Worm (Caenorhabditis elegans) whole organism, mixed stage, embryonic: Measurements from ENCODE around the gene K08D9.9.

ENCODE experiments used
- M03D4.4 ChIP-seq: sonication (generic microtip); optimal IDR thresholded peaks from 2 replicates; lab custom pipeline; 2017; ENCODE audit warnings: mild to moderate bottlenecking, missing genetic modification characterization, missing compliant biosample characterization
- bed-3 ChIP-seq: fragments of 200-800 bp; sonication (Bioruptor generic); optimal IDR thresholded peaks from 3 replicates; lab custom pipeline; 2018; ENCODE audit warnings: mild to moderate bottlenecking, missing genetic modification characterization, moderate library complexity, missing compliant biosample characterization
- blmp-1 ChIP-seq: fragments of 150-350 bp; optimal IDR thresholded peaks from 2 replicates; lab custom pipeline; 2014; ENCODE audit warnings: missing biosample characterization, missing genetic modification characterization
- ceh-39 ChIP-seq: fragments of 150-350 bp; optimal IDR thresholded peaks from 2 replicates; lab custom pipeline; 2014; ENCODE audit warnings: missing biosample characterization, missing genetic modification characterization
- ceh-43 ChIP-seq: fragments of 200-800 bp; sonication (Bioruptor generic); optimal IDR thresholded peaks from 2 replicates; lab custom pipeline; 2018; ENCODE audit warnings: mild to moderate bottlenecking, missing genetic modification characterization, moderate library complexity, missing compliant biosample characterization
- ceh-83 ChIP-seq: fragments of 200-800 bp; sonication (Bioruptor generic); optimal IDR thresholded peaks from 2 replicates; lab custom pipeline; 2018; ENCODE audit warnings: mild to moderate bottlenecking, missing genetic modification characterization, missing compliant biosample characterization
- ces-1 ChIP-seq: fragments of 150-350 bp; optimal IDR thresholded peaks from 2 replicates; lab custom pipeline; 2014; ENCODE audit warnings: missing biosample characterization, missing genetic modification reagents, missing genetic modification characterization
- drap-1 ChIP-seq: fragments of 200-800 bp; sonication (Bioruptor generic); optimal IDR thresholded peaks from 3 replicates; lab custom pipeline; 2018; ENCODE audit warnings: mild to moderate bottlenecking, missing genetic modification characterization, missing compliant biosample characterization
- elt-1 ChIP-seq: sonication (generic microtip); optimal IDR thresholded peaks from 2 replicates; lab custom pipeline; 2017; ENCODE audit warnings: missing genetic modification characterization, mild to moderate bottlenecking, missing compliant biosample characterization, antibody characterized with exemption, moderate library complexity, borderline replicate concordance; ENCODE audit not compliant: insufficient read depth
- elt-3 ChIP-seq: fragments of 150-350 bp; optimal IDR thresholded peaks from 2 replicates; lab custom pipeline; 2014; ENCODE audit warnings: missing biosample characterization, missing genetic modification characterization
- flh-1 ChIP-seq: fragments of 200-800 bp; sonication (Bioruptor generic); optimal IDR thresholded peaks from 2 replicates; lab custom pipeline; 2018; ENCODE audit warnings: mild to moderate bottlenecking, missing genetic modification characterization, moderate library complexity, missing compliant biosample characterization
- ham-2 ChIP-seq: fragments of 200-800 bp; sonication (Bioruptor generic); optimal IDR thresholded peaks from 2 replicates; lab custom pipeline; 2018; ENCODE audit warnings: mild to moderate bottlenecking, missing genetic modification characterization, missing compliant biosample characterization
- hlh-1 ChIP-seq: fragments of 150-350 bp; optimal IDR thresholded peaks from 2 replicates; lab custom pipeline; 2014; ENCODE audit warnings: missing biosample characterization, missing genetic modification reagents, missing genetic modification characterization
- lin-13 ChIP-seq: fragments of 150-350 bp; optimal IDR thresholded peaks from 2 replicates; lab custom pipeline; 2014; ENCODE audit warnings: missing biosample characterization, missing genetic modification characterization
- lin-32 ChIP-seq: fragments of 200-800 bp; sonication (Bioruptor generic); optimal IDR thresholded peaks from 2 replicates; lab custom pipeline; 2018; ENCODE audit warnings: mild to moderate bottlenecking, missing genetic modification characterization, missing compliant biosample characterization
- lsy-2 ChIP-seq: fragments of 150-350 bp; optimal IDR thresholded peaks from 2 replicates; lab custom pipeline; 2014; ENCODE audit warnings: missing biosample characterization, missing genetic modification characterization
- mep-1 ChIP-seq: fragments of 150-350 bp; optimal IDR thresholded peaks from 2 replicates; lab custom pipeline; 2017; ENCODE audit warnings: missing biosample characterization, missing genetic modification reagents, missing genetic modification characterization, inconsistent platforms
- mls-2 ChIP-seq: sonication (generic microtip); optimal IDR thresholded peaks from 2 replicates; lab custom pipeline; 2016; ENCODE audit warnings: mild to moderate bottlenecking, missing genetic modification characterization, moderate library complexity, missing compliant biosample characterization
- nhr-237 ChIP-seq: fragments of 150-350 bp; optimal IDR thresholded peaks from 2 replicates; lab custom pipeline; 2014; ENCODE audit warnings: missing biosample characterization, missing genetic modification characterization
- nhr-28 ChIP-seq: fragments of 150-350 bp; optimal IDR thresholded peaks from 2 replicates; lab custom pipeline; 2014; ENCODE audit warnings: missing biosample characterization, missing genetic modification characterization
- nhr-76 ChIP-seq: sonication (generic microtip); optimal IDR thresholded peaks from 2 replicates; lab custom pipeline; 2017; ENCODE audit warnings: missing biosample characterization, missing genetic modification characterization
- sem-2 ChIP-seq: fragments of 200-800 bp; sonication (Bioruptor generic); optimal IDR thresholded peaks from 2 replicates; lab custom pipeline; 2018; ENCODE audit warnings: mild to moderate bottlenecking, missing genetic modification characterization, missing compliant biosample characterization
- snpc-4 ChIP-seq: fragments of 150-350 bp; optimal IDR thresholded peaks from 2 replicates; lab custom pipeline; 2014; ENCODE audit warnings: missing biosample characterization, missing genetic modification characterization
- sptf-1 ChIP-seq: sonication (generic microtip); optimal IDR thresholded peaks from 2 replicates; lab custom pipeline; 2017; ENCODE audit warnings: mild to moderate bottlenecking, missing genetic modification characterization, moderate library complexity, missing compliant biosample characterization
- tbx-8 ChIP-seq: fragments of 200-800 bp; sonication (Bioruptor generic); optimal IDR thresholded peaks from 2 replicates; lab custom pipeline; 2018; ENCODE audit warnings: mild to moderate bottlenecking, missing genetic modification characterization, moderate library complexity, missing compliant biosample characterization
- unc-39 ChIP-seq: fragments of 150-350 bp; optimal IDR thresholded peaks from 2 replicates; lab custom pipeline; 2014; ENCODE audit warnings: missing biosample characterization, missing genetic modification characterization
- unc-62 ChIP-seq: fragments of 150-350 bp; optimal IDR thresholded peaks from 2 replicates; lab custom pipeline; 2014; ENCODE audit warnings: missing biosample characterization, missing genetic modification reagents, missing genetic modification characterization
- zip-8 ChIP-seq: fragments of 150-350 bp; optimal IDR thresholded peaks from 2 replicates; lab custom pipeline; 2014; ENCODE audit warnings: missing biosample characterization, missing genetic modification characterization
- ztf-11 ChIP-seq: fragments of 150-350 bp; optimal IDR thresholded peaks from 2 replicates; lab custom pipeline; 2014; ENCODE audit warnings: missing biosample characterization, missing genetic modification characterization

Gene K08D9.9

DNA sequence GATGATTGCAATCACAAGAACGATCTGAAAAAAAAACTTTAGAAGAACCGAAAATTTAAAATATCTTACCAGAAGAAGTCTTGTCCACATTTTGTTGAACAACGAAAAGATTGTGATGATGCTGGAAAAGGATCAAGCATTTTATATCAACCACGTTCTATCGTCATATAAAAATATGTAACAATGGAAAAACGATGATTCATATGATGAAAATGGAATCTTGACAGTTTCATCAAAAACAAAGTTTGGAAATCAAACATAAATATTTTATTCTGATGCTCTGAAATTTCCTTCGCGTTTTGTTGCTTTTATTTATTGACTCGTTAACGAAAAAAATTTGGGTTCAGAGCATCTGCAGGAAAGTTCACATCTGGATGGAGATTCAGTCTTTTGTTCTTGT lies at the start of gene K08D9.9, which contains the start of gene str-16:
Gene K08D9.9, minus strand, starts transcription at position 101 of the 400 bp plus-strand sequence.
Gene str-16, plus strand, starts transcription at position 266 of the 400 bp plus-strand sequence.
- TF ChIP-seq unc-62 (no peak), sptf-1 (tag; lab: Kevin White, UChicago) (no peak), ceh-43 (GFP tag; lab: Kevin White, UChicago) (no peak), nhr-237 (tag; lab: Kevin White, UChicago) (no peak), elt-3 (tag; lab: Kevin White, UChicago) (no peak), ztf-11 (no peak), elt-1 (no peak), hlh-1 (no peak), ces-1 (GFP tag; lab: Kevin White, UChicago) (no peak), nhr-28 (tag; lab: Kevin White, UChicago) (no peak), unc-39 (tag; lab: Kevin White, UChicago) (no peak), snpc-4 (no peak), lin-13 (tag; lab: Kevin White, UChicago) (no peak), ceh-83 (GFP tag; lab: Kevin White, UChicago) (no peak)

DNA sequence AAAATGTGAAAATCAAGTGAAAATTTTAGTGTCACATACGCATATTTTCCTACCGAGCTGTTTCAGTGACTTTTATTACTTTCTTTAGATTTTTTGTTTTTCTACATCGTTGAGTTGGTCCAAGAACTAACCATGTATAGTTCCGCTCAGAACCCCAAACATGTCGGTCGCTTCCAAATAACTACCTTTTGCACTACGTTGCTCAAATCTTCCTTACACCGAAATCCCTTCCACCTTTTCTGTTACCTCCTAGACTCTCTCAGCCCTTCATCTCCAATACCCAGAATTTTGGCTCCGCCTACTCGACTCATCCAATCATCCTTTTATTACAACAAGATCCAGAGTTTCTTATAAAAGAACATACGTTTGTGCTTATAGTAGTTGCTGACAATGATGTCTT lies 48.1 kb upstream of the K08D9.9 start, which contains the start of gene F35F10.5:
Gene F35F10.5, plus strand, starts transcription at position 301 of the 400 bp plus-strand sequence.
- TF ChIP-seq sptf-1 (tag; lab: Kevin White, UChicago) (no peak), elt-3 (tag; lab: Kevin White, UChicago) (no peak), bed-3 (GFP tag; lab: Kevin White, UChicago) (no peak)

DNA sequence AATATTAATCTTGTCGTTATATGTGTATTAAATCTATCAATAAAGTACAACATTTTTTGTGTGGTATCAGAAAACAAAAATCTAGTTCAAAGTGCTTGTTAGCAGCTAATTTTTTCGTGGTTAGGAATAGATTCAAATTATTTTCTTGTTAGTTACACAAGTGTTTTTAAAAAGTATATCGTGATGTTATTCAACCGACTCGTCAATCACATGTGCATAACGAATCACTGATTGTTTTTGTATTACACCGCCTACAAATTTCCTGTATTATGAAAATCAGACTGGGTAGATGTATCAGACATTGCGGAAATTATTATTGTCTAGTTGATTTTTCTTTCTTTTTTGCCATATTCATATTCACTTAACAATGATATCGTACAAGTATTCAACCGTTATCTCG lies 46.4 kb upstream of the K08D9.9 start, which contains the start of gene str-64:
Gene str-64, plus strand, starts transcription at position 301 of the 400 bp plus-strand sequence.
- no peak for TF ChIP-seq snpc-4
- TF ChIP-seq zip-8 (tag; lab: Kevin White, UChicago), result no peak
- no peak for TF ChIP-seq sem-2 (GFP tag; lab: Kevin White, UChicago)
- TF ChIP-seq blmp-1, result no peak
- no peak for TF ChIP-seq lin-13 (tag; lab: Kevin White, UChicago)
- no peak for TF ChIP-seq tbx-8 (GFP tag; lab: Kevin White, UChicago)
- no peak for TF ChIP-seq ztf-11
- no peak for TF ChIP-seq unc-62
- no peak for TF ChIP-seq ceh-43 (GFP tag; lab: Kevin White, UChicago)
- TF ChIP-seq ces-1 (GFP tag; lab: Kevin White, UChicago), result no peak
- no peak for TF ChIP-seq mls-2 (tag; lab: Kevin White, UChicago)
- TF ChIP-seq M03D4.4, result no peak
- no peak for TF ChIP-seq ceh-39
- TF ChIP-seq unc-39 (tag; lab: Kevin White, UChicago), result no peak
- TF ChIP-seq sptf-1 (tag; lab: Kevin White, UChicago), result no peak
- no peak for TF ChIP-seq bed-3 (GFP tag; lab: Kevin White, UChicago)

DNA sequence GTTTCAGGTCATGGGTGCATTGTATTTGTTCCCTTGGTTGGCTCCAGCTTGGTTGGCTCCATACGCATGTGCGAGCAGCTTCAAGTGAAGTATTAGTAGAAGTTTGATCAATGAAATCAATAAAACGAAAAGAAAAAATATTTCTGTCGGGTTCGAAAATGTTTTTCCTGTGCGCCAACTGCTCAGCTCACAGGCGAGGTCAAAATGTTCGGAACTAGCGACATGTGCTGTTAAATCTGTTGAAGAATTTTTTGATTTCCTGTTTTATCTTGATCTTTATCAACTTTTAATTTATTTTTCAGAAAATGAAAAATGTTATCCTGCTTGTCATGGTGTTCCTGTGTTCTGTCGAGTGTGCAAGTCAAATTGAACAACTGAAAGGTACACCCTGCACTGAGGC lies 45.0 kb upstream of the K08D9.9 start, which contains the start of gene T28A11.25:
Gene T28A11.25, plus strand, starts transcription at position 301 of the 400 bp plus-strand sequence.
- no peak for TF ChIP-seq nhr-237 (tag; lab: Kevin White, UChicago)
- no peak for TF ChIP-seq flh-1 (GFP tag; lab: Kevin White, UChicago)
- no peak for TF ChIP-seq unc-39 (tag; lab: Kevin White, UChicago)

DNA sequence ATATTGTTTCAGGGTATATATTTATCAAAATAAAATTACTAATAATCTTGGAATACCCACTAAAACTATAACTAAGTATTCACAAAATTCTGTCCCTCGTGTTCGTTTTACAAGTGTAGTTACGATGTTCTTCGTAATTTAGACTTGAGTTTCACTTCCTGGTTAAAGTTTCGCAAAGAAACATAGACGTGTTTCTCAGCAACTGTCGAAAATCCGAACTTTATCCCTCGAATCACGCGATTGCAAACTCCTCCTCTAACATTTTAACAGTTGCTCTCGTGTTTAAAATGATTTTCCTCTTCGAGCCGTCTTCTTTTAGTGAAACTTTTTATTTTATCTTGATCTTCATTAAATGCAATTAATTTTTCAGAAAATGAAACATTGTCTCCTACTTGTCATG lies 43.5 kb upstream of the K08D9.9 start, which contains the start of gene T28A11.2:
Gene T28A11.2, plus strand, starts transcription at position 371 of the 400 bp plus-strand sequence.
- TF ChIP-seq ces-1 (GFP tag; lab: Kevin White, UChicago) (no peak), sptf-1 (tag; lab: Kevin White, UChicago) (no peak), M03D4.4 (no peak), blmp-1 (no peak), ceh-83 (GFP tag; lab: Kevin White, UChicago) (no peak), lin-13 (tag; lab: Kevin White, UChicago) (no peak), mls-2 (tag; lab: Kevin White, UChicago) (no peak), drap-1 (GFP tag; lab: Kevin White, UChicago) (no peak), hlh-1 (no peak), flh-1 (GFP tag; lab: Kevin White, UChicago) (no peak), elt-1 (no peak), ceh-39 (no peak), unc-39 (tag; lab: Kevin White, UChicago) (no peak), ztf-11 (no peak), sem-2 (GFP tag; lab: Kevin White, UChicago) (no peak), ceh-43 (GFP tag; lab: Kevin White, UChicago) (no peak), ham-2 (GFP tag; lab: Kevin White, UChicago) (no peak), nhr-76 (tag; lab: Kevin White, UChicago) (no peak)

DNA sequence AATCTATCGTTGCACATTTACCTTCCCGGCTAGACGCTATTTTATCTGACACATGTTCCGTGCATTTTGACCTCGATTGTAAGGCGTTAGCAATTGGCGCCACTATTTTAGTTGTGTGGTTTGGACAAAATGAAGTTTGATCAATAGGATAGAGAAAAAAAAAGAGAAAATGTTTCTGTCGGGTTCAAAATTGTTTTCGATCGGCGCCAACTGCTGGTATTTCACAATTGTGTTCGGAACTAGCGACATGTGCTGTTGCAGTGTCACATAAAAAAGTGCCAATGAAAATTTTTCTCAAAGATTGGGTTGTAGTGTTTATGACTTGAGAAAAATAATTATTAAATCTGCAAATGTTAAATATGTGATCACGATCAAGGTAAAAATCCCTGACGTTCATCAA lies 42.6 kb upstream of the K08D9.9 start:
- TF ChIP-seq sem-2 (GFP tag; lab: Kevin White, UChicago) (no peak), lsy-2 (no peak), ces-1 (GFP tag; lab: Kevin White, UChicago) (no peak), lin-32 (GFP tag; lab: Kevin White, UChicago) (no peak), mep-1 (tag; lab: Kevin White, UChicago) (no peak), elt-3 (tag; lab: Kevin White, UChicago) (no peak)
